Worm (Caenorhabditis elegans): ENCODE measurements around the gene T08B6.4.

DNA sequence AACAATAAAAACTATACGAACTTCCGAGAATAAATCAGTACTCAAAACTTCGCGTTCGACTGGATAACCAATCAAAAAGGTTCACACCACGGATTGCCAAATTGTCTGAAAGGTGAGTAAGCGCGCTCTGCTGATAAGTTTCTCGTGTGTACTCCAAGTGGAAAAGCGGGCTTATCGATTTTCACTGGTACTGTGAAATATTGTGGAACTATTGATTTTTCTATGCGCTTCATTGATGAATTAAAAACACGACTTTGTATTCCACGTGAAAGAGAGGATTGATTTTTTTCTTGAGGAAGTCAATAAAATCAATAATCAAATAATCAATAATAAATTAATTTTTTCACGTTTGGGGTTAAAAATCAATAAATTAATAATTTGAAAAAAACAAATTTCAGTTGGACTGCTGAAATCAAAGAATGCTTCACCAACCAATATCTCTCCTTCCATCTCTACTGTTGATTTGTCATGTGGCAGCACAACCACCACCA lies at the start of gene T08B6.4:
- TF ChIP-seq flt-1 (GFP tag; IDR thresholded peaks at IDR 0.05) (no peak), cog-1 (tag; optimal IDR thresholded peaks at IDR 0.05) (no peak), T22C8.4 (GFP tag; IDR thresholded peaks at IDR 0.05) (peak; percentile 67), ztf-29 (GFP tag; IDR thresholded peaks at IDR 0.05) (no peak), tab-1 (GFP tag; IDR thresholded peaks at IDR 0.05) (no peak), med-1 (GFP tag; optimal IDR thresholded peaks at IDR 0.05; ENCODE audit: insufficient read depth) (no peak), ztf-23 (GFP tag; IDR thresholded peaks at IDR 0.05) (no peak)
